Fruit fly (Drosophila melanogaster): Measurements from ENCODE around the gene CG7742.

The CG7742 gene

DNA sequence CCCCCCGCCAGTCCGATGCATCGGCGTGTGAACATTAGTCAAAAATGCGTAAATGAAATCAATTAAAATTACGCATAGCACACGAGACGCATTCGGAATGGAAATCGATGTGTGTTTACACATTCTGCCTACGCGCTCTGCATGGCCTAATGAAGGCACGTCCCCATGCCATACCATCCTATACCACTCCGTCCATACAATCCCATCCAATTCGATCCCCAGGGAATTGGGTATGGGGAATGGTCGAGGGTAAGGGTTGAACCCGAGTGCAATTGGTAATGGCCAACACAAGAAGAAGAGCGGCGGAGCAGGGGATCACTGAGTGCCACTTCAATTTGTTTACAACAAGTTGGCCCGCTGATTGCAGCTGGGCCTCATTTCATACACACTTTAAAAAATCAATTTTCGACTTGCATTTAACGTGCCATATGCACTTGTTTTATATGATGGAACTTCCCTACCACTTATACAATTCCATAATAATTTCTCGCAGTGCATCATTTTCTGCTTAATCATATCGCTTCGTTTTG is 30.5 kb upstream of the CG7742 start (continued):
- no peak for TF ChIP-seq CG34406 (GFP tag; optimal IDR thresholded peaks at IDR 0.05)
- TF ChIP-seq Gug (GFP tag; IDR thresholded peaks at IDR 0.05) = no peak; the same call in 1 of the 2 replicates
- peak; percentile 38 for TF ChIP-seq Ets96B (tag; optimal IDR thresholded peaks at IDR 0.05)
- no peak for TF ChIP-seq net (GFP tag; optimal IDR thresholded peaks at IDR 0.05)
- 0 out of 3 replicates have a peak, but pooled peaks have one; percentile 16 for TF ChIP-seq CG8119 (GFP tag; IDR thresholded peaks at IDR 0.05)
- peak; percentile 43; the same call in 1 of the 3 replicates for TF ChIP-seq eg (GFP tag; IDR thresholded peaks at IDR 0.05)
- TF ChIP-seq CG8632 (GFP tag; optimal IDR thresholded peaks at IDR 0.05) = no peak
- TF ChIP-seq CG9139 (GFP tag; optimal IDR thresholded peaks at IDR 0.05) = no peak

DNA sequence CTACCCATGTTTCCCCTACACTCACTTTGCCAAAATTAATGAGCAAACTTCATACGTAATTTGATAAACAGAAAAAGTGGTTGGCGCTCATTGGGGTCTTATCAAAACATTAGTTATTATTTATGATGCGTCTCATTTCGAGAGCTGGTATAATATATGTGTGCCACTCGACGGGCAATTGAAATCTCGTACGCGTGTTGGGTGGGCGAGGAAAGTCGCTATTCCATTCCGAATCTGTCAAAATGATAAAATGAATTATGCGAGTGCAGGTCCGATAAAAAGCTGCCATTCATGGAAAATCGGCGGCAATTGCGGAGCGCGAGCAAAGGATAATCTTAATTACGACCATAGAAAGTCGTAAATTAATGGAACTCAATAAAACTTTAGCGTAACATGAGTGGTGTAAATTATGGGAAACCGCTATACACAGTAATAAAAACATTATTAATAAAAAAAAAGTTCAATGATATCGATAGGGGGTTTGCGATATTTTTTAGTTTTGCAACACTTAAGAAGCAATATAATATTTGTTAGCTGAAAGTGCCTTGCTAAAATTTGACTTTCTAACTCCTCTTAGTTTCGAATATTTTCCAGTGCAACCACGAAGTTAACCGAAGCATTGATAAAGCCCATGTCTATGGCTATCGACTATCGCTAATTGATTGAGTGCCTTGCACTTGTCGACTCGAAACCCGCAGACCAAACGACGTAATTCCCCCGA is 27.5 kb upstream of the CG7742 start:
- TF ChIP-seq CG8319 (GFP tag; optimal IDR thresholded peaks at IDR 0.05) (no peak), achi (GFP tag; optimal IDR thresholded peaks at IDR 0.05) (no peak), Eip93F (GFP tag; optimal IDR thresholded peaks at IDR 0.05) (no peak), fkh (GFP tag; optimal IDR thresholded peaks at IDR 0.05) (no peak), Lpt (GFP tag; optimal IDR thresholded peaks at IDR 0.05) (no peak), CG8632 (GFP tag; optimal IDR thresholded peaks at IDR 0.05) (no peak), Smox (GFP tag; optimal IDR thresholded peaks at IDR 0.05) (no peak), CG32006 (GFP tag; optimal IDR thresholded peaks at IDR 0.05) (peak; percentile 57), topi (GFP tag; optimal IDR thresholded peaks at IDR 0.05) (no peak), Gug (GFP tag; IDR thresholded peaks at IDR 0.05) (no peak), CG6276 (GFP tag; optimal IDR thresholded peaks at IDR 0.05) (peak; percentile 54), CG6808 (GFP tag; optimal IDR thresholded peaks at IDR 0.05) (no peak), CG8119 (GFP tag; IDR thresholded peaks at IDR 0.05) (peak; percentile 34; the same call in 1 of the 3 replicates), fd85E (GFP tag; optimal IDR thresholded peaks at IDR 0.05) (no peak), CG11902 (GFP tag; optimal IDR thresholded peaks at IDR 0.05) (no peak), CG11762 (GFP tag; optimal IDR thresholded peaks at IDR 0.05; ENCODE audit: insufficient read depth) (no peak), fd59A (GFP tag; optimal IDR thresholded peaks at IDR 0.05) (no peak), lz (GFP tag; optimal IDR thresholded peaks at IDR 0.05) (no peak), ss (GFP tag; optimal IDR thresholded peaks at IDR 0.05) (no peak), cyc (GFP tag; optimal IDR thresholded peaks at IDR 0.05) (no peak), CG6792 (GFP tag; optimal IDR thresholded peaks at IDR 0.05) (no peak), Met (GFP tag; optimal IDR thresholded peaks at IDR 0.05) (peak; percentile 21), svp (GFP tag) (peak; percentile 50), Sox14 (GFP tag; optimal IDR thresholded peaks at IDR 0.05) (peak; percentile 9), CG34406 (GFP tag; optimal IDR thresholded peaks at IDR 0.05) (no peak), CG7368 (GFP tag; optimal IDR thresholded peaks at IDR 0.05) (no peak), Sox102F (GFP tag; optimal IDR thresholded peaks at IDR 0.05) (no peak), eg (GFP tag; IDR thresholded peaks at IDR 0.05) (peak; percentile 58; the same call in 2 of the 3 replicates), Eip75B (GFP tag; optimal IDR thresholded peaks at IDR 0.05) (no peak), esn (GFP tag; optimal IDR thresholded peaks at IDR 0.05) (no peak), Hr38 (GFP tag; optimal IDR thresholded peaks at IDR 0.05) (no peak), Blimp-1 (GFP tag; optimal IDR thresholded peaks at IDR 0.05) (no peak), pdm3 (GFP tag; optimal IDR thresholded peaks at IDR 0.05) (peak; percentile 12), CG6854 (GFP tag; optimal IDR thresholded peaks at IDR 0.05) (no peak), salr (GFP tag; optimal IDR thresholded peaks at IDR 0.05) (no peak), CG4318 (GFP tag; optimal IDR thresholded peaks at IDR 0.05) (peak; percentile 8), CG16779 (tag; optimal IDR thresholded peaks at IDR 0.05) (no peak), CG3919 (GFP tag; optimal IDR thresholded peaks at IDR 0.05) (no peak), Hr4 (GFP tag; optimal IDR thresholded peaks at IDR 0.05) (peak; percentile 61), vri (GFP tag; optimal IDR thresholded peaks at IDR 0.05) (peak; percentile 91), CG11294 (GFP tag; IDR thresholded peaks at IDR 0.05) (no peak), net (GFP tag; optimal IDR thresholded peaks at IDR 0.05) (no peak), Eip78C (GFP tag) (peak; percentile 51), dac (GFP tag; optimal IDR thresholded peaks at IDR 0.05) (no peak), CG15336 (GFP tag; IDR thresholded peaks at IDR 0.05) (peak; percentile 51), CG31627 (GFP tag; optimal IDR thresholded peaks at IDR 0.05) (no peak)

Data from whole organism, prepupa.